Worm (Caenorhabditis elegans) whole organism, L1 larva: ENCODE results near the gene clec-214.

ENCODE experiments used
- blmp-1 ChIP-seq: fragments of 150-350 bp; optimal IDR thresholded peaks from 2 replicates; lab custom pipeline; 2014; ENCODE audit warnings: missing biosample characterization, missing genetic modification characterization
- ceh-8 ChIP-seq: fragments of 200-800 bp; sonication (Bioruptor generic); optimal IDR thresholded peaks from 2 replicates; lab custom pipeline; 2018; ENCODE audit warnings: mild to moderate bottlenecking, missing genetic modification characterization, moderate library complexity, missing compliant biosample characterization
- ceh-82 ChIP-seq, 3 experiments: fragments of 150-350 bp in 1 of 3; sonication (generic microtip) in 2 of 3; optimal IDR thresholded peaks; 2 replicates each; lab custom pipeline; 2014 to 2017; ENCODE audit warnings: missing biosample characterization in 3 of 3, missing genetic modification characterization in 3 of 3
- ceh-88 ChIP-seq: fragments of 200-800 bp; sonication (Bioruptor generic); IDR thresholded peaks from 2 replicates; pipeline ENCODE4 v1.3.6; 2022; ENCODE audit warnings: missing genetic modification characterization, missing compliant biosample characterization
- egl-27 ChIP-seq, 2 experiments: fragments of 150-350 bp in 1 of 2; sonication (generic microtip); optimal IDR thresholded peaks; 3 replicates each; lab custom pipeline; 2017 to 2018; ENCODE audit warnings: missing biosample characterization in 2 of 2, missing genetic modification characterization in 2 of 2, missing genetic modification reagents in 2 of 2
- lin-13 ChIP-seq: fragments of 150-350 bp; optimal IDR thresholded peaks from 2 replicates; lab custom pipeline; 2014; ENCODE audit warnings: missing biosample characterization, missing genetic modification reagents, missing genetic modification characterization
- lin-35 ChIP-seq, 2 experiments: fragments of 150-350 bp; optimal IDR thresholded peaks; 2 replicates each; lab custom pipeline; 2014; ENCODE audit warnings: missing biosample characterization in 2 of 2, missing genetic modification characterization in 2 of 2, missing genetic modification reagents in 2 of 2
- lin-39 ChIP-seq: fragments of 150-350 bp; optimal IDR thresholded peaks from 2 replicates; lab custom pipeline; 2014; ENCODE audit warnings: missing biosample characterization, missing genetic modification reagents, missing genetic modification characterization
- sptf-1 ChIP-seq: fragments of 150-350 bp; optimal IDR thresholded peaks from 2 replicates; lab custom pipeline; 2014; ENCODE audit warnings: missing biosample characterization, missing genetic modification characterization
- vab-15 ChIP-seq: sonication (generic microtip); optimal IDR thresholded peaks from 2 replicates; lab custom pipeline; 2017; ENCODE audit warnings: missing genotype, mild to moderate bottlenecking, missing genetic modification characterization, missing compliant biosample characterization
- ztf-4 ChIP-seq: fragments of 150-350 bp; optimal IDR thresholded peaks from 2 replicates; lab custom pipeline; 2014; ENCODE audit warnings: missing biosample characterization, missing genetic modification characterization

DNA sequence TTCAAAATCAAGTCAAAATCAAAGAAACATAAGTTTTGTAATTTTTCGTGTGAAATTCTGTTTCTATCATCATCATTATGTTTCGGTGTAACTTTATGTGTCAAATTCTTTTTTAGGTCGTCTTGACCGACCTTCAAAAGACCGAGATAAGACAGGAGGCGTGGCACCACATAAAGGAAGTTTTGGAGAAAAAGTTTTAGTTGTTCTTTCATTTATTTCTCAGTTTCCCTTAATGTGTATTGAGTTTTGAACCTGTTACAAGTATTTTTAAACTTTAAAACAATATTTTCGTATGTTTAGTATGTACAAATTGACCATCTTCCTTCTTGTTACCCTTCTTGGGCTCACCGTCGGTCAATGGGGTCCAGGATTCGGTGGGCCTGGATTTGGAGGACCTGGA is 14.5 kb downstream of the clec-214 start, which contains the start of gene grsp-4:
- TF ChIP-seq vab-15 (tag; lab: Kevin White, UChicago) (no peak), ceh-88 (no peak), ztf-4 (tag; lab: Kevin White, UChicago) (no peak), egl-27 (tag; optimal IDR thresholded peaks at IDR 0.05; lab: Kevin White, UChicago) (no peak), lin-39 (tag; lab: Kevin White, UChicago) (no peak), blmp-1 (peak; percentile 52), ceh-82 (tag; optimal IDR thresholded peaks at IDR 0.05; lab: Kevin White, UChicago) (no peak), lin-13 (GFP tag; lab: Kevin White, UChicago) (no peak), ceh-8 (GFP tag; lab: Kevin White, UChicago) (no peak), lin-35 (GFP tag; optimal IDR thresholded peaks at IDR 0.05; lab: Kevin White, UChicago) (no peak), sptf-1 (tag; lab: Kevin White, UChicago) (no peak)
